Fruit fly (Drosophila melanogaster) whole organism: ENCODE measurements around the gene Top3beta.

ENCODE experiments used
- CG8478 ChIP-seq: fragments of >200 bp; optimal IDR thresholded peaks from 2 replicates; lab custom pipeline; 2018; ENCODE audit warnings: inconsistent platforms
- Dll ChIP-seq: fragments of >200 bp; optimal IDR thresholded peaks from 2 replicates; lab custom pipeline; 2017
- EcR ChIP-seq, 2 experiments: fragments of >200 bp; optimal IDR thresholded peaks; 2 replicates each; lab custom pipeline; 2017; ENCODE audit warnings: missing biosample characterization in 2 of 2, missing genetic modification characterization in 2 of 2, missing genetic modification reagents in 2 of 2
- pan ChIP-seq: fragments of >200 bp; optimal IDR thresholded peaks from 2 replicates; lab custom pipeline; 2017
- psq ChIP-seq: fragments of >200 bp; optimal IDR thresholded peaks from 2 replicates; lab custom pipeline; 2017
- usp ChIP-seq: fragments of >200 bp; optimal IDR thresholded peaks from 2 replicates; lab custom pipeline; 2017; ENCODE audit warnings: missing biosample characterization, missing genetic modification characterization, mixed read lengths

Gene Top3beta

dm6 chrX:6266092-6266491 lies 21.7 kb downstream of the Top3beta start:
- TF ChIP-seq Dll (lab: Kevin White, UChicago), result no peak
- TF ChIP-seq usp, result no peak
- no peak for TF ChIP-seq EcR (GFP tag; optimal IDR thresholded peaks at IDR 0.05; lab: Kevin White, UChicago)
- TF ChIP-seq pan (lab: Kevin White, UChicago), result no peak
- TF ChIP-seq CG8478 (lab: Kevin White, UChicago), result no peak
- TF ChIP-seq psq (lab: Kevin White, UChicago), result no peak

- no peak for TF ChIP-seq CG8478 (lab: Kevin White, UChicago)
- no peak for TF ChIP-seq usp
- TF ChIP-seq EcR (GFP tag; optimal IDR thresholded peaks at IDR 0.05; lab: Kevin White, UChicago), result no peak
- TF ChIP-seq psq (lab: Kevin White, UChicago), result no peak
- no peak for TF ChIP-seq Dll (lab: Kevin White, UChicago)
- TF ChIP-seq pan (lab: Kevin White, UChicago), result no peak
These were observed 22.3 kb downstream of the Top3beta start for dm6 chrX:6265456-6265877.

dm6 chrX:6264456-6264855 lies 23.3 kb downstream of the Top3beta start:
- TF ChIP-seq usp (no peak), EcR (GFP tag; optimal IDR thresholded peaks at IDR 0.05; lab: Kevin White, UChicago) (no peak), Dll (lab: Kevin White, UChicago) (no peak), pan (lab: Kevin White, UChicago) (no peak), psq (lab: Kevin White, UChicago) (no peak), CG8478 (lab: Kevin White, UChicago) (no peak)

dm6 chrX:6263614-6264130 lies 24.1 kb downstream of the Top3beta start:
- TF ChIP-seq psq (lab: Kevin White, UChicago), result no peak
- TF ChIP-seq Dll (lab: Kevin White, UChicago), result no peak
- no peak for TF ChIP-seq EcR (GFP tag; optimal IDR thresholded peaks at IDR 0.05; lab: Kevin White, UChicago)
- no peak for TF ChIP-seq usp
- TF ChIP-seq pan (lab: Kevin White, UChicago), result no peak
- no peak for TF ChIP-seq CG8478 (lab: Kevin White, UChicago)

- TF ChIP-seq CG8478 (lab: Kevin White, UChicago) (no peak), EcR (GFP tag; optimal IDR thresholded peaks at IDR 0.05; lab: Kevin White, UChicago) (no peak), Dll (lab: Kevin White, UChicago) (no peak), psq (lab: Kevin White, UChicago) (no peak), pan (lab: Kevin White, UChicago) (no peak), usp (no peak)
These were observed 26.9 kb downstream of the Top3beta start, which contains the start of gene Josd for dm6 chrX:6260900-6261299. Josd (plus strand) TSS chrX:6261169.

- no peak for TF ChIP-seq usp
- no peak for TF ChIP-seq psq (lab: Kevin White, UChicago)
- TF ChIP-seq pan (lab: Kevin White, UChicago), result no peak
- no peak for TF ChIP-seq CG8478 (lab: Kevin White, UChicago)
- no peak for TF ChIP-seq EcR (GFP tag; optimal IDR thresholded peaks at IDR 0.05; lab: Kevin White, UChicago)
- no peak for TF ChIP-seq Dll (lab: Kevin White, UChicago)
These were observed 28.1 kb downstream of the Top3beta start for dm6 chrX:6259696-6260095.

dm6 chrX:6255414-6255915 lies 32.3 kb downstream of the Top3beta start, which contains the start of the genes Rbcn-3A and Spx:
Rbcn-3A (minus strand) TSS chrX:6255487.
Spx (plus strand) TSS chrX:6255822.
- no peak for TF ChIP-seq pan (lab: Kevin White, UChicago)
- no peak for TF ChIP-seq Dll (lab: Kevin White, UChicago)
- TF ChIP-seq EcR (GFP tag; optimal IDR thresholded peaks at IDR 0.05; lab: Kevin White, UChicago), result no peak
- no peak for TF ChIP-seq psq (lab: Kevin White, UChicago)

dm6 chrX:6254617-6255349 lies 33.0 kb downstream of the Top3beta start:
- no peak for TF ChIP-seq Dll (lab: Kevin White, UChicago)
- no peak for TF ChIP-seq pan (lab: Kevin White, UChicago)
- TF ChIP-seq CG8478 (lab: Kevin White, UChicago), result no peak
- TF ChIP-seq usp, result no peak
- TF ChIP-seq psq (lab: Kevin White, UChicago), result no peak
- no peak for TF ChIP-seq EcR (GFP tag; optimal IDR thresholded peaks at IDR 0.05; lab: Kevin White, UChicago)

- TF ChIP-seq Dll (lab: Kevin White, UChicago) (no peak), pan (lab: Kevin White, UChicago) (no peak), usp (no peak), CG8478 (lab: Kevin White, UChicago) (no peak), psq (lab: Kevin White, UChicago) (no peak), EcR (GFP tag; optimal IDR thresholded peaks at IDR 0.05; lab: Kevin White, UChicago) (no peak)
These were observed 34.1 kb downstream of the Top3beta start for dm6 chrX:6253701-6254100.

- TF ChIP-seq usp (no peak), Dll (lab: Kevin White, UChicago) (no peak), pan (lab: Kevin White, UChicago) (no peak), CG8478 (lab: Kevin White, UChicago) (no peak), EcR (GFP tag; optimal IDR thresholded peaks at IDR 0.05; lab: Kevin White, UChicago) (no peak), psq (lab: Kevin White, UChicago) (no peak)
These were observed 34.8 kb downstream of the Top3beta start for dm6 chrX:6252897-6253540.

- TF ChIP-seq pan (lab: Kevin White, UChicago) (no peak), CG8478 (lab: Kevin White, UChicago) (no peak), Dll (lab: Kevin White, UChicago) (no peak), psq (lab: Kevin White, UChicago) (no peak), EcR (GFP tag; optimal IDR thresholded peaks at IDR 0.05; lab: Kevin White, UChicago) (no peak)
These were observed 50.8 kb downstream of the Top3beta start, which contains the start of gene CG14445 for dm6 chrX:6237015-6237414. CG14445 (plus strand) TSS chrX:6237315.
